Worm (Caenorhabditis elegans) whole organism, L1 larva: ENCODE results near the gene jamp-1.
A peak's percentile ranks its signal among the peaks of the same experiment; 100 is the strongest.

Source experiments
- C34B4.2 ChIP-seq: sonication (generic microtip); optimal IDR thresholded peaks from 2 replicates; lab custom pipeline; 2017; ENCODE audit warnings: mild to moderate bottlenecking, missing genetic modification characterization, missing compliant biosample characterization
- Y116A8C.19 ChIP-seq: sonication (generic microtip); optimal IDR thresholded peaks from 2 replicates; lab custom pipeline; 2016; ENCODE audit warnings: missing compliant biosample characterization, missing genetic modification characterization, borderline replicate concordance
- alr-1 ChIP-seq: fragments of 200-800 bp; sonication (Bioruptor generic); optimal IDR thresholded peaks from 2 replicates; lab custom pipeline; 2018; ENCODE audit warnings: borderline replicate concordance, mild to moderate bottlenecking, missing genetic modification characterization, missing compliant biosample characterization
- aly-2 ChIP-seq: fragments of 150-350 bp; optimal IDR thresholded peaks from 2 replicates; lab custom pipeline; 2014; ENCODE audit warnings: missing biosample characterization, missing genetic modification characterization
- ama-1 ChIP-seq: fragments of 150-350 bp; optimal IDR thresholded peaks from 2 replicates; lab custom pipeline; 2014
- blmp-1 ChIP-seq: fragments of 150-350 bp; optimal IDR thresholded peaks from 2 replicates; lab custom pipeline; 2014; ENCODE audit warnings: missing biosample characterization, missing genetic modification characterization
- ceh-82 ChIP-seq, 3 experiments: fragments of 150-350 bp in 1 of 3; sonication (generic microtip) in 2 of 3; optimal IDR thresholded peaks; 2 replicates each; lab custom pipeline; 2014 to 2017; ENCODE audit warnings: missing biosample characterization in 3 of 3, missing genetic modification characterization in 3 of 3
- ces-1 ChIP-seq: fragments of 150-350 bp; optimal IDR thresholded peaks from 2 replicates; lab custom pipeline; 2014; ENCODE audit warnings: missing biosample characterization, missing genetic modification reagents, missing genetic modification characterization
- dpl-1 ChIP-seq, 3 experiments: fragments of 150-350 bp in 2 of 3; sonication (generic microtip) in 1 of 3; optimal IDR thresholded peaks; 2 replicates each; lab custom pipeline; 2014 to 2017; ENCODE audit warnings: missing biosample characterization in 3 of 3, missing genetic modification characterization in 3 of 3, missing genetic modification reagents in 3 of 3
- dsc-1 ChIP-seq: sonication (generic microtip); optimal IDR thresholded peaks from 2 replicates; lab custom pipeline; 2016; ENCODE audit warnings: mild to moderate bottlenecking, missing genetic modification characterization, missing compliant biosample characterization
- efl-1 ChIP-seq, 4 experiments: fragments of 150-350 bp; optimal IDR thresholded peaks in 3 of 4; peaks in 1 of 4; 1 replicate in 1 of 4; 2 replicates in 3 of 4; lab custom pipeline; 2014; ENCODE audit warnings: missing biosample characterization in 2 of 4, missing genetic modification characterization in 2 of 4, missing genetic modification reagents in 2 of 4
- egl-27 ChIP-seq, 2 experiments: fragments of 150-350 bp in 1 of 2; sonication (generic microtip); optimal IDR thresholded peaks; 3 replicates each; lab custom pipeline; 2017 to 2018; ENCODE audit warnings: missing biosample characterization in 2 of 2, missing genetic modification characterization in 2 of 2, missing genetic modification reagents in 2 of 2
- elt-2 ChIP-seq: sonication (generic microtip); optimal IDR thresholded peaks from 2 replicates; lab custom pipeline; 2016; ENCODE audit warnings: missing genetic modification characterization, mild to moderate bottlenecking, inconsistent platforms, missing compliant biosample characterization, missing genetic modification reagents
- fkh-8 ChIP-seq: sonication (generic microtip); optimal IDR thresholded peaks from 2 replicates; lab custom pipeline; 2016; ENCODE audit warnings: mild to moderate bottlenecking, missing genetic modification characterization, missing compliant biosample characterization
- grh-1 ChIP-seq: fragments of 200-800 bp; sonication (Bioruptor generic); IDR thresholded peaks from 2 replicates; pipeline ENCODE4 v1.3.6; 2022; ENCODE audit warnings: missing genetic modification reagents, missing genetic modification characterization, missing compliant biosample characterization
- hlh-4 ChIP-seq: sonication (generic microtip); optimal IDR thresholded peaks from 2 replicates; lab custom pipeline; 2016; ENCODE audit warnings: mild to moderate bottlenecking, missing genetic modification characterization, missing compliant biosample characterization
- hpl-2 ChIP-seq: fragments of 150-350 bp; optimal IDR thresholded peaks from 2 replicates; lab custom pipeline; 2014; ENCODE audit warnings: missing biosample characterization, missing genetic modification reagents, missing genetic modification characterization
- irx-1 ChIP-seq: sonication (generic microtip); optimal IDR thresholded peaks from 2 replicates; lab custom pipeline; 2016; ENCODE audit warnings: missing genetic modification characterization, missing compliant biosample characterization
- isw-1 ChIP-seq: fragments of 200-800 bp; sonication (Bioruptor generic); IDR thresholded peaks from 2 replicates; pipeline ENCODE4 v1.3.6; 2022; ENCODE audit warnings: missing genetic modification characterization, missing compliant biosample characterization
- jun-1 ChIP-seq: fragments of 150-350 bp; optimal IDR thresholded peaks from 2 replicates; lab custom pipeline; 2014; ENCODE audit warnings: missing biosample characterization, missing genetic modification reagents, missing genetic modification characterization
- lin-13 ChIP-seq: fragments of 150-350 bp; optimal IDR thresholded peaks from 2 replicates; lab custom pipeline; 2014; ENCODE audit warnings: missing biosample characterization, missing genetic modification reagents, missing genetic modification characterization
- lin-14 ChIP-seq: fragments of 200-800 bp; sonication (Bioruptor generic); optimal IDR thresholded peaks from 2 replicates; lab custom pipeline; 2018; ENCODE audit warnings: mild to moderate bottlenecking, missing genetic modification characterization, moderate library complexity, missing compliant biosample characterization
- lin-15B ChIP-seq: fragments of 150-350 bp; sonication (generic microtip); optimal IDR thresholded peaks from 3 replicates; lab custom pipeline; 2014; ENCODE audit warnings: missing biosample characterization, missing genetic modification characterization
- lin-35 ChIP-seq, 2 experiments: fragments of 150-350 bp; optimal IDR thresholded peaks; 2 replicates each; lab custom pipeline; 2014; ENCODE audit warnings: missing biosample characterization in 2 of 2, missing genetic modification characterization in 2 of 2, missing genetic modification reagents in 2 of 2
- lin-39 ChIP-seq: fragments of 150-350 bp; optimal IDR thresholded peaks from 2 replicates; lab custom pipeline; 2014; ENCODE audit warnings: missing biosample characterization, missing genetic modification reagents, missing genetic modification characterization
- lsy-2 ChIP-seq, 2 experiments: fragments of 150-350 bp; optimal IDR thresholded peaks; 2 replicates each; lab custom pipeline; 2014; ENCODE audit warnings: missing biosample characterization in 2 of 2, missing genetic modification characterization in 2 of 2
- mab-9 ChIP-seq: fragments of 200-800 bp; sonication (Bioruptor generic); IDR thresholded peaks from 2 replicates; pipeline ENCODE4 v1.3.6; 2022; ENCODE audit warnings: missing genetic modification reagents, missing genetic modification characterization, missing compliant biosample characterization
- mdl-1 ChIP-seq, 2 experiments: fragments of 150-350 bp; optimal IDR thresholded peaks; 2 replicates each; lab custom pipeline; 2014 to 2017; ENCODE audit warnings: missing biosample characterization in 2 of 2, missing genetic modification characterization in 2 of 2, inconsistent platforms in 1 of 2
- mep-1 ChIP-seq: fragments of 150-350 bp; optimal IDR thresholded peaks from 2 replicates; lab custom pipeline; 2014; ENCODE audit warnings: missing biosample characterization, missing genetic modification characterization
- nhr-11 ChIP-seq: fragments of 150-350 bp; optimal IDR thresholded peaks from 2 replicates; lab custom pipeline; 2014; ENCODE audit warnings: missing biosample characterization, missing genetic modification characterization
- nhr-12 ChIP-seq: sonication (generic microtip); optimal IDR thresholded peaks from 2 replicates; lab custom pipeline; 2017; ENCODE audit warnings: missing biosample characterization, missing genetic modification characterization
- nhr-20 ChIP-seq: sonication (generic microtip); optimal IDR thresholded peaks from 2 replicates; lab custom pipeline; 2016; ENCODE audit warnings: mild to moderate bottlenecking, missing genetic modification characterization, missing compliant biosample characterization
- nhr-28 ChIP-seq: fragments of 150-350 bp; optimal IDR thresholded peaks from 2 replicates; lab custom pipeline; 2014; ENCODE audit warnings: missing biosample characterization, missing genetic modification characterization
- nhr-47 ChIP-seq: sonication (generic microtip); optimal IDR thresholded peaks from 2 replicates; lab custom pipeline; 2016; ENCODE audit warnings: mild to moderate bottlenecking, missing genetic modification characterization, moderate library complexity, missing compliant biosample characterization
- nhr-77 ChIP-seq: fragments of 150-350 bp; optimal IDR thresholded peaks from 2 replicates; lab custom pipeline; 2014; ENCODE audit warnings: missing biosample characterization, missing genetic modification characterization
- pag-3 ChIP-seq: sonication (generic microtip); optimal IDR thresholded peaks from 2 replicates; lab custom pipeline; 2017; ENCODE audit warnings: missing genetic modification characterization, mild to moderate bottlenecking, missing compliant biosample characterization, antibody characterized with exemption, borderline replicate concordance; ENCODE audit not compliant: insufficient read depth
- pqm-1 ChIP-seq: sonication (generic microtip); optimal IDR thresholded peaks from 3 replicates; lab custom pipeline; 2017; ENCODE audit warnings: missing biosample characterization, missing genetic modification characterization
- rnt-1 ChIP-seq: sonication (generic microtip); optimal IDR thresholded peaks from 2 replicates; lab custom pipeline; 2016; ENCODE audit warnings: mild to moderate bottlenecking, missing genetic modification characterization, moderate library complexity, missing compliant biosample characterization
- snu-23 ChIP-seq: sonication (generic microtip); optimal IDR thresholded peaks from 2 replicates; lab custom pipeline; 2016; ENCODE audit warnings: missing genetic modification characterization, missing compliant biosample characterization
- sox-4 ChIP-seq: sonication (generic microtip); optimal IDR thresholded peaks from 2 replicates; lab custom pipeline; 2016; ENCODE audit warnings: missing genetic modification characterization, missing compliant biosample characterization
- sptf-1 ChIP-seq: fragments of 150-350 bp; optimal IDR thresholded peaks from 2 replicates; lab custom pipeline; 2014; ENCODE audit warnings: missing biosample characterization, missing genetic modification characterization
- sup-37 ChIP-seq: fragments of 200-800 bp; sonication (Bioruptor generic); optimal IDR thresholded peaks from 2 replicates; lab custom pipeline; 2018; ENCODE audit warnings: mild to moderate bottlenecking, missing genetic modification characterization, missing compliant biosample characterization
- swsn-7 ChIP-seq: sonication (generic microtip); optimal IDR thresholded peaks from 2 replicates; lab custom pipeline; 2016; ENCODE audit warnings: missing genetic modification characterization, missing compliant biosample characterization
- tbx-2 ChIP-seq: sonication (generic microtip); optimal IDR thresholded peaks from 2 replicates; lab custom pipeline; 2016; ENCODE audit warnings: missing genetic modification characterization, missing compliant biosample characterization
- unc-130 ChIP-seq: fragments of 150-350 bp; optimal IDR thresholded peaks from 2 replicates; lab custom pipeline; 2017; ENCODE audit warnings: missing biosample characterization, missing genetic modification characterization, inconsistent platforms
- unc-30 ChIP-seq: sonication (generic microtip); optimal IDR thresholded peaks from 2 replicates; lab custom pipeline; 2017; ENCODE audit warnings: missing biosample characterization, missing genetic modification characterization
- unc-62 ChIP-seq: fragments of 150-350 bp; optimal IDR thresholded peaks from 2 replicates; lab custom pipeline; 2014; ENCODE audit warnings: missing biosample characterization, missing genetic modification reagents, missing genetic modification characterization
- unc-86 ChIP-seq: sonication (generic microtip); optimal IDR thresholded peaks from 2 replicates; lab custom pipeline; 2016; ENCODE audit warnings: missing genetic modification characterization, missing compliant biosample characterization
- unc-98 ChIP-seq: fragments of 200-800 bp; sonication (Bioruptor generic); IDR thresholded peaks from 2 replicates; pipeline ENCODE4 v1.3.6; 2022; ENCODE audit warnings: missing genetic modification characterization, missing compliant biosample characterization
- vab-15 ChIP-seq: sonication (generic microtip); optimal IDR thresholded peaks from 2 replicates; lab custom pipeline; 2017; ENCODE audit warnings: missing genotype, mild to moderate bottlenecking, missing genetic modification characterization, missing compliant biosample characterization
- xbp-1 ChIP-seq: sonication (generic microtip); optimal IDR thresholded peaks from 2 replicates; lab custom pipeline; 2016; ENCODE audit warnings: missing genetic modification characterization, missing compliant biosample characterization
- zag-1 ChIP-seq: fragments of 150-350 bp; optimal IDR thresholded peaks from 2 replicates; lab custom pipeline; 2014; ENCODE audit warnings: missing biosample characterization, missing genetic modification characterization
- zip-4 ChIP-seq: fragments of 200-800 bp; sonication (Bioruptor generic); optimal IDR thresholded peaks from 2 replicates; lab custom pipeline; 2018; ENCODE audit warnings: mild to moderate bottlenecking, missing genetic modification characterization, moderate library complexity, missing compliant biosample characterization

jamp-1 gene

DNA sequence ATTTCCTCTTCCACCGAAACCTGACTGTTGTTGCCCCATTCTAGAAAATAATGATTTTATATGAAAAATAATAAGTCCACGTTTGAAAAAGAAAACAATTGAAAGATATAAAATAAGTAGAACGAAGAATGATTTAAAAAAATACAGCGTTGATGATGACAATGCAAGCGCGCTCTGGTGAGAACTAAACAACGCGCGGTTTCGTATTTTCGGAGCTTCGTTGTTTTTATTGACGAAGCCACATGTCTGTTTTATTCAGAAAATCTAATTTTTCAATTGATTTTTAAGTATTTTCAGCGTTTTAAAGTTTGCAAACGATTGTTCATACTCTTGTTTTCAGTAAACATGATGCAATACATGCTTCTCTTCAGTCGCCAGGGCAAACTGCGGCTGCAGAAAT is 33.4 kb downstream of the jamp-1 start, which contains the start of the genes rpt-2 and aps-1:
rpt-2 (minus strand) TSS at position 40 of the 400 bp plus-strand sequence.
aps-1 (plus strand) TSS at position 341 of the 400 bp plus-strand sequence.
- peak; percentile 90 for TF ChIP-seq nhr-47 (tag; lab: Kevin White, UChicago)
- TF ChIP-seq nhr-28 (tag; lab: Kevin White, UChicago) = no peak
- TF ChIP-seq hlh-4 (tag; lab: Kevin White, UChicago) = no peak
- TF ChIP-seq nhr-20 (tag; lab: Kevin White, UChicago) = peak; percentile 92
- TF ChIP-seq jun-1 (tag; lab: Kevin White, UChicago) = peak; percentile 57
- peak; percentile 87 for TF ChIP-seq swsn-7 (tag; lab: Kevin White, UChicago)
- TF ChIP-seq snu-23 (GFP tag; lab: Kevin White, UChicago) = peak; percentile 94
- TF ChIP-seq lin-13 = peak; percentile 81
- no peak for TF ChIP-seq unc-62 (GFP tag; lab: Kevin White, UChicago)
- peak; percentile 33 for TF ChIP-seq zip-4 (GFP tag; lab: Kevin White, UChicago)
- peak; percentile 46 for TF ChIP-seq pag-3
- TF ChIP-seq fkh-8 = peak; percentile 84
- TF ChIP-seq irx-1 = peak; percentile 81
- peak; percentile 89 to 92 for TF ChIP-seq lsy-2 (tag; optimal IDR thresholded peaks at IDR 0.05; lab: Kevin White, UChicago)
- no peak for TF ChIP-seq C34B4.2 (tag; lab: Kevin White, UChicago)
- no peak for TF ChIP-seq egl-27 (tag; optimal IDR thresholded peaks at IDR 0.05; lab: Kevin White, UChicago)
- peak; percentile 93 for TF ChIP-seq xbp-1 (tag; lab: Kevin White, UChicago)
- TF ChIP-seq dpl-1 (GFP tag; optimal IDR thresholded peaks at IDR 0.05; lab: Kevin White, UChicago) = peak; percentile 76 to 85 (median 83)
- no peak for TF ChIP-seq vab-15 (tag; lab: Kevin White, UChicago)
- TF ChIP-seq ama-1 = peak; percentile 60
- TF ChIP-seq nhr-11 (tag; lab: Kevin White, UChicago) = no peak
- TF ChIP-seq lin-14 (GFP tag; lab: Kevin White, UChicago) = peak; percentile 89
- TF ChIP-seq rnt-1 (tag; lab: Kevin White, UChicago) = peak; percentile 85
- TF ChIP-seq unc-30 (tag; lab: Kevin White, UChicago) = no peak
- peak; percentile 75 for TF ChIP-seq aly-2 (tag; lab: Kevin White, UChicago)
- TF ChIP-seq mab-9 (GFP tag; lab: Robert Waterston, UW) = no peak
- TF ChIP-seq Y116A8C.19 (tag; lab: Kevin White, UChicago) = no peak
- TF ChIP-seq hpl-2 (GFP tag; lab: Kevin White, UChicago) = peak; percentile 47
- peak; percentile 89 for TF ChIP-seq dsc-1 (tag; lab: Kevin White, UChicago)
- peak; percentile 75 for TF ChIP-seq nhr-77 (tag; lab: Kevin White, UChicago)
- peak; percentile 96 for TF ChIP-seq mep-1 (tag; lab: Kevin White, UChicago)
- no peak for TF ChIP-seq sup-37 (GFP tag; lab: Kevin White, UChicago)
- peak in 1 of 2 experiments; percentile 80 for TF ChIP-seq mdl-1 (tag; optimal IDR thresholded peaks at IDR 0.05; lab: Kevin White, UChicago)
- peak; percentile 85 for TF ChIP-seq blmp-1
- peak; percentile 79 for TF ChIP-seq unc-86 (tag; lab: Kevin White, UChicago)
- TF ChIP-seq lin-39 = peak; percentile 78
- peak; percentile 15 for TF ChIP-seq elt-2
- no peak for TF ChIP-seq sptf-1 (tag; lab: Kevin White, UChicago)
- TF ChIP-seq unc-98 (GFP tag; lab: Robert Waterston, UW) = no peak
- TF ChIP-seq isw-1 = peak; percentile 77
- no peak for TF ChIP-seq alr-1 (tag; lab: Kevin White, UChicago)
- peak; percentile 96 for TF ChIP-seq lin-15B (tag; lab: Kevin White, UChicago)
- TF ChIP-seq ceh-82 (tag; optimal IDR thresholded peaks at IDR 0.05; lab: Kevin White, UChicago) = peak; percentile 73 to 86 (median 86)
- TF ChIP-seq grh-1 (GFP tag; lab: Robert Waterston, UW) = peak; percentile 44; the same call in 1 of the 2 replicates
- no peak for TF ChIP-seq ces-1 (GFP tag; lab: Kevin White, UChicago)
- peak; percentile 63 for TF ChIP-seq sox-4
- peak; percentile 87 for TF ChIP-seq efl-1 (optimal IDR thresholded peaks at IDR 0.05; lab: Kevin White, UChicago)
- TF ChIP-seq efl-1 (GFP tag; optimal IDR thresholded peaks at IDR 0.05 in 1 of 2; lab: Kevin White, UChicago) = peak; percentile 83 to 98
- peak; percentile 88 for TF ChIP-seq tbx-2 (tag; lab: Kevin White, UChicago)
- TF ChIP-seq unc-130 (tag; lab: Kevin White, UChicago) = peak; percentile 95
- TF ChIP-seq pqm-1 (tag; lab: Kevin White, UChicago) = no peak
- TF ChIP-seq nhr-12 = no peak
- TF ChIP-seq zag-1 (tag; lab: Kevin White, UChicago) = no peak
- peak; percentile 86 to 91 for TF ChIP-seq lin-35 (GFP tag; optimal IDR thresholded peaks at IDR 0.05; lab: Kevin White, UChicago)
